Fruit fly (Drosophila melanogaster) whole organism, embryonic: ENCODE data around the gene CG32845.

ENCODE experiments used
- CG10321 ChIP-seq: fragments of 200-800 bp; sonication (Bioruptor generic); IDR thresholded peaks from 2 replicates; pipeline ENCODE4 v1.3.6; 2022; ENCODE audit warnings: missing biosample characterization, missing genetic modification characterization
- CG10565 ChIP-seq: fragments of 200-800 bp; sonication (Bioruptor generic); optimal IDR thresholded peaks from 3 replicates; lab custom pipeline; 2016; ENCODE audit warnings: missing biosample characterization, mild to moderate bottlenecking, missing genetic modification characterization
- CG10959 ChIP-seq: fragments of 200-800 bp; sonication (Bioruptor generic); IDR thresholded peaks from 2 replicates; pipeline ENCODE4 v1.3.6; 2022; ENCODE audit warnings: missing biosample characterization, missing genetic modification characterization
- CG12155 ChIP-seq: fragments of 200-800 bp; sonication (Bioruptor generic); optimal IDR thresholded peaks from 3 replicates; lab custom pipeline; 2016; ENCODE audit warnings: missing biosample characterization, missing genetic modification characterization
- CG12942 ChIP-seq: fragments of 200-800 bp; sonication (Bioruptor generic); optimal IDR thresholded peaks from 3 replicates; lab custom pipeline; 2016; ENCODE audit warnings: missing biosample characterization, missing genetic modification characterization
- CG13123 ChIP-seq: fragments of 200-800 bp; sonication (Bioruptor generic); optimal IDR thresholded peaks from 2 replicates; lab custom pipeline; 2016; ENCODE audit warnings: missing biosample characterization, missing genetic modification characterization
- CG15479 ChIP-seq: fragments of 200-800 bp; sonication (Bioruptor generic); optimal IDR thresholded peaks from 3 replicates; lab custom pipeline; 2019; ENCODE audit warnings: missing biosample characterization, mild to moderate bottlenecking, missing genetic modification characterization, moderate library complexity
- CG16813 ChIP-seq: fragments of 200-800 bp; sonication (Bioruptor generic); IDR thresholded peaks from 3 replicates; pipeline ENCODE4 v1.3.6; 2022; ENCODE audit warnings: missing biosample characterization, missing genetic modification characterization; ENCODE audit not compliant: partially characterized antibody
- CG17359 ChIP-seq: fragments of 200-800 bp; sonication (Bioruptor generic); optimal IDR thresholded peaks from 3 replicates; lab custom pipeline; 2018; ENCODE audit warnings: missing biosample characterization, mild to moderate bottlenecking, missing genetic modification characterization, moderate library complexity
- CG17361 ChIP-seq: fragments of 200-800 bp; sonication (Bioruptor generic); IDR thresholded peaks from 3 replicates; pipeline ENCODE4 v1.3.6; 2022; ENCODE audit warnings: missing biosample characterization, missing genetic modification characterization
- CG17568 ChIP-seq: fragments of 200-800 bp; sonication (Bioruptor generic); optimal IDR thresholded peaks from 2 replicates; lab custom pipeline; 2018; ENCODE audit warnings: missing biosample characterization, mild to moderate bottlenecking, missing genetic modification characterization, moderate library complexity
- CG2199 ChIP-seq: fragments of 200-800 bp; sonication (Bioruptor generic); IDR thresholded peaks from 3 replicates; pipeline ENCODE4 v1.3.6; 2022; ENCODE audit warnings: missing biosample characterization, missing genetic modification characterization
- CG2202 ChIP-seq: fragments of 200-800 bp; sonication (Bioruptor generic); optimal IDR thresholded peaks from 2 replicates; lab custom pipeline; 2018; ENCODE audit warnings: missing biosample characterization, mild to moderate bottlenecking, missing genetic modification characterization
- CG31365 ChIP-seq: fragments of 200-800 bp; sonication (Bioruptor generic); optimal IDR thresholded peaks from 2 replicates; lab custom pipeline; 2018; ENCODE audit warnings: missing biosample characterization, mild to moderate bottlenecking, missing genetic modification characterization
- CG31388 ChIP-seq: fragments of 200-800 bp; sonication (Bioruptor generic); optimal IDR thresholded peaks from 2 replicates; lab custom pipeline; 2016; ENCODE audit warnings: missing biosample characterization, missing genetic modification characterization
- CG6175 ChIP-seq: fragments of 200-800 bp; sonication (Bioruptor generic); IDR thresholded peaks from 3 replicates; pipeline ENCODE4 v1.3.6; 2022; ENCODE audit warnings: missing biosample characterization, missing genetic modification characterization
- CG6254 ChIP-seq: fragments of 200-800 bp; sonication (Bioruptor generic); optimal IDR thresholded peaks from 3 replicates; lab custom pipeline; 2017; ENCODE audit warnings: mild to moderate bottlenecking, missing biosample characterization, missing genetic modification reagents, missing genetic modification characterization
- CG6854 ChIP-seq: fragments of 200-800 bp; sonication (Bioruptor generic); optimal IDR thresholded peaks from 3 replicates; lab custom pipeline; 2017; ENCODE audit warnings: missing biosample characterization, mild to moderate bottlenecking, missing genetic modification characterization
- CG7928 ChIP-seq: fragments of 200-800 bp; sonication (Bioruptor generic); optimal IDR thresholded peaks from 2 replicates; lab custom pipeline; 2017; ENCODE audit warnings: missing biosample characterization, mild to moderate bottlenecking, missing genetic modification characterization
- CkIIα-i1 ChIP-seq: fragments of 200-800 bp; sonication (Bioruptor generic); IDR thresholded peaks from 2 replicates; pipeline ENCODE4 v1.3.6; 2022; ENCODE audit warnings: missing biosample characterization, missing genetic modification characterization
- HLHmδ ChIP-seq: fragments of 200-800 bp; sonication (Bioruptor generic); optimal IDR thresholded peaks from 2 replicates; lab custom pipeline; 2018; ENCODE audit warnings: missing biosample characterization, mild to moderate bottlenecking, missing genetic modification characterization, moderate library complexity
- Hmr ChIP-seq: fragments of 200-800 bp; sonication (Bioruptor generic); optimal IDR thresholded peaks from 3 replicates; lab custom pipeline; 2017; ENCODE audit warnings: mild to moderate bottlenecking, missing biosample characterization, missing genetic modification reagents, missing genetic modification characterization
- MBD-R2 ChIP-seq: fragments of 200-800 bp; sonication (Bioruptor generic); IDR thresholded peaks from 2 replicates; pipeline ENCODE4 v1.3.6; 2022; ENCODE audit warnings: missing biosample characterization, missing genetic modification characterization
- Med ChIP-seq: fragments of 200-800 bp; sonication (Bioruptor generic); peaks from one replicate; lab custom pipeline; 2016; ENCODE audit warnings: missing biosample characterization, missing genetic modification characterization, mild to moderate bottlenecking, inconsistent platforms, moderate library complexity
- Myb ChIP-seq: fragments of 200-800 bp; sonication (Bioruptor generic); optimal IDR thresholded peaks from 2 replicates; lab custom pipeline; 2016; ENCODE audit warnings: missing biosample characterization, missing genetic modification characterization
- ac ChIP-seq: fragments of 200-800 bp; sonication (Bioruptor generic); optimal IDR thresholded peaks from 3 replicates; lab custom pipeline; 2017; ENCODE audit warnings: missing biosample characterization, mild to moderate bottlenecking, missing genetic modification characterization
- amos ChIP-seq: fragments of 200-800 bp; sonication (Bioruptor generic); IDR thresholded peaks from 2 replicates; pipeline ENCODE4 v1.3.6; 2022; ENCODE audit warnings: missing biosample characterization, missing genetic modification characterization; ENCODE audit not compliant: partially characterized antibody
- ato ChIP-seq: fragments of 200-800 bp; sonication (Bioruptor generic); IDR thresholded peaks from 2 replicates; pipeline ENCODE4 v1.3.6; 2022; ENCODE audit warnings: missing biosample characterization, missing genetic modification characterization; ENCODE audit not compliant: partially characterized antibody
- eve ChIP-seq, 2 experiments: fragments of >200 bp; optimal IDR thresholded peaks; 2 replicates each; lab custom pipeline; 2017; ENCODE audit warnings: missing biosample characterization in 2 of 2, missing genetic modification characterization in 2 of 2
- ewg ChIP-seq: fragments of 200-800 bp; sonication (Bioruptor generic); optimal IDR thresholded peaks from 3 replicates; lab custom pipeline; 2017; ENCODE audit warnings: mild to moderate bottlenecking, missing biosample characterization, missing genetic modification reagents, missing genetic modification characterization
- gcm ChIP-seq: fragments of 200-800 bp; sonication (Bioruptor generic); optimal IDR thresholded peaks from 2 replicates; lab custom pipeline; 2019; ENCODE audit warnings: missing biosample characterization, mild to moderate bottlenecking, missing genetic modification characterization, moderate library complexity
- ham ChIP-seq: fragments of 200-800 bp; sonication (Bioruptor generic); IDR thresholded peaks from 2 replicates; pipeline ENCODE4 v1.3.6; 2022; ENCODE audit warnings: missing biosample characterization, missing genetic modification characterization
- kni ChIP-seq: fragments of 200-800 bp; sonication (Bioruptor generic); optimal IDR thresholded peaks from 3 replicates; lab custom pipeline; 2017; ENCODE audit warnings: mild to moderate bottlenecking, missing biosample characterization, missing genetic modification reagents, missing genetic modification characterization
- lov ChIP-seq, 2 experiments: fragments of 200-800 bp in 1 of 2; fragments of >200 bp in 1 of 2; sonication (Bioruptor generic) in 1 of 2; IDR thresholded peaks in 1 of 2; optimal IDR thresholded peaks in 1 of 2; 2 replicates in 1 of 2; 3 replicates in 1 of 2; pipeline versions ENCODE4 v1.3.6 to Lab custom; 2017 to 2022; ENCODE audit warnings: missing biosample characterization in 1 of 2, missing genetic modification characterization in 1 of 2
- mirr ChIP-seq: fragments of 200-800 bp; sonication (Bioruptor generic); optimal IDR thresholded peaks from 3 replicates; lab custom pipeline; 2018; ENCODE audit warnings: missing biosample characterization, mild to moderate bottlenecking, missing genetic modification characterization
- nerfin-1 ChIP-seq: fragments of 200-800 bp; sonication (Bioruptor generic); optimal IDR thresholded peaks from 3 replicates; lab custom pipeline; 2019; ENCODE audit warnings: missing biosample characterization, mild to moderate bottlenecking, missing genetic modification characterization, moderate library complexity
- nmo ChIP-seq: fragments of 200-800 bp; sonication (Bioruptor generic); optimal IDR thresholded peaks from 2 replicates; lab custom pipeline; 2018; ENCODE audit warnings: missing biosample characterization, mild to moderate bottlenecking, missing genetic modification characterization, moderate library complexity
- pb ChIP-seq: fragments of 200-800 bp; sonication (Bioruptor generic); optimal IDR thresholded peaks from 3 replicates; lab custom pipeline; 2016; ENCODE audit warnings: missing biosample characterization, missing genetic modification characterization
- prd ChIP-seq, 3 experiments: fragments of >200 bp in 2 of 3; fragments of 200-800 bp in 1 of 3; sonication (Bioruptor generic) in 1 of 3; optimal IDR thresholded peaks in 2 of 3; IDR thresholded peaks in 1 of 3; 2 replicates in 2 of 3; 3 replicates in 1 of 3; pipeline versions ENCODE4 v1.3.6 to Lab custom; 2017 to 2022; ENCODE audit warnings: missing biosample characterization in 1 of 3, missing genetic modification characterization in 1 of 3
- pros ChIP-seq: fragments of 200-800 bp; sonication (Bioruptor generic); optimal IDR thresholded peaks from 3 replicates; lab custom pipeline; 2019; ENCODE audit warnings: missing biosample characterization, mild to moderate bottlenecking, missing genetic modification characterization, moderate library complexity
- ranshi ChIP-seq: fragments of 200-800 bp; sonication (Bioruptor generic); IDR thresholded peaks from 2 replicates; pipeline ENCODE4 v1.3.6; 2022; ENCODE audit warnings: missing biosample characterization, missing genetic modification characterization
- sens ChIP-seq: fragments of 200-800 bp; sonication (Bioruptor generic); peaks from one replicate; lab custom pipeline; 2016; ENCODE audit warnings: missing biosample characterization, missing genetic modification characterization
- sug ChIP-seq: fragments of 200-800 bp; optimal IDR thresholded peaks from 2 replicates; lab custom pipeline; 2019; ENCODE audit warnings: missing biosample characterization, mild to moderate bottlenecking, missing genetic modification characterization, moderate library complexity
- tll ChIP-seq, 2 experiments: fragments of 200-800 bp in 1 of 2; fragments of >200 bp in 1 of 2; sonication (Bioruptor generic) in 1 of 2; optimal IDR thresholded peaks; 2 replicates each; lab custom pipeline; 2017 to 2019; ENCODE audit warnings: missing biosample characterization in 2 of 2, missing genetic modification characterization in 2 of 2, mild to moderate bottlenecking in 1 of 2, moderate library complexity in 1 of 2
- twi ChIP-seq: fragments of 200-800 bp; optimal IDR thresholded peaks from 2 replicates; lab custom pipeline; 2019; ENCODE audit warnings: missing biosample characterization, mild to moderate bottlenecking, missing genetic modification characterization, moderate library complexity
- yki ChIP-seq: fragments of >200 bp; optimal IDR thresholded peaks from 3 replicates; lab custom pipeline; 2018

CG32845 gene

dm6 chr3L:273291-273690, at the start of gene CG32845:
CG32845 (minus strand) TSS chr3L:273391.
- TF ChIP-seq Med (GFP tag; lab: Kevin White, UChicago) (peak; percentile 0), CG6854 (GFP tag; lab: Kevin White, UChicago) (no peak)

dm6 chr3L:321495-321894, 48.3 kb upstream of the CG32845 start:
- peak; percentile 46 for TF ChIP-seq ewg
- TF ChIP-seq CG2202 (tag; lab: Kevin White, UChicago), result no peak
- TF ChIP-seq CkIIα-i1 (GFP tag; lab: Robert Waterston, UW), result no peak
- TF ChIP-seq amos (GFP tag; lab: Robert Waterston, UW), result peak; percentile 25; the same call in 1 of the 2 replicates
- no peak for TF ChIP-seq pb (GFP tag; lab: Kevin White, UChicago)
- 0 out of 3 replicates have a peak, but pooled peaks have one; percentile 30 for TF ChIP-seq CG2199 (GFP tag; lab: Robert Waterston, UW)
- no peak for TF ChIP-seq eve (GFP tag; optimal IDR thresholded peaks at IDR 0.05; lab: Kevin White, UChicago)
- no peak for TF ChIP-seq ato (GFP tag; lab: Robert Waterston, UW)
- no peak for TF ChIP-seq ham (GFP tag; lab: Robert Waterston, UW)
- no peak for TF ChIP-seq CG13123
- peak; percentile 66 for TF ChIP-seq HLHmδ (GFP tag; lab: Kevin White, UChicago)
- TF ChIP-seq tll (GFP tag; optimal IDR thresholded peaks at IDR 0.05; lab: Kevin White, UChicago), result peak in 1 of 2 experiments; percentile 93
- TF ChIP-seq mirr (GFP tag; lab: Kevin White, UChicago), result no peak
- TF ChIP-seq CG12942 (GFP tag; lab: Kevin White, UChicago), result no peak
- TF ChIP-seq kni (GFP tag; lab: Kevin White, UChicago), result peak; percentile 32
- TF ChIP-seq twi (tag; lab: Kevin White, UChicago), result peak; percentile 58
- no peak for TF ChIP-seq CG6175 (GFP tag; lab: Robert Waterston, UW)
- peak; percentile 41 for TF ChIP-seq ac (GFP tag; lab: Kevin White, UChicago)
- peak; percentile 13 for TF ChIP-seq gcm (GFP tag; lab: Kevin White, UChicago)
- TF ChIP-seq CG15479, result no peak
- TF ChIP-seq ranshi (GFP tag; lab: Robert Waterston, UW), result no peak
- TF ChIP-seq CG10321, result no peak
- no peak for TF ChIP-seq Myb (GFP tag; lab: Kevin White, UChicago)
- peak; percentile 58 for TF ChIP-seq pros (GFP tag; lab: Kevin White, UChicago)
- TF ChIP-seq nerfin-1 (tag; lab: Kevin White, UChicago), result peak; percentile 33
- peak; percentile 85 for TF ChIP-seq CG6254

dm6 chr3L:320798-321197, 47.6 kb upstream of the CG32845 start:
- no peak for TF ChIP-seq CG10565
- TF ChIP-seq HLHmδ (GFP tag; lab: Kevin White, UChicago), result peak; percentile 30
- TF ChIP-seq CG10959 (GFP tag; lab: Robert Waterston, UW), result no peak
- TF ChIP-seq sens, result peak; percentile 74
- TF ChIP-seq yki (lab: Kevin White, UChicago), result no peak
- TF ChIP-seq twi (tag; lab: Kevin White, UChicago), result peak; percentile 98

- TF ChIP-seq Myb (GFP tag; lab: Kevin White, UChicago) (peak; percentile 65), CG12155 (GFP tag; lab: Kevin White, UChicago) (no peak), CG17359 (tag; lab: Kevin White, UChicago) (no peak), sug (no peak), nmo (GFP tag; lab: Kevin White, UChicago) (no peak), CG31365 (tag; lab: Kevin White, UChicago) (no peak), prd (optimal IDR thresholded peaks at IDR 0.05; lab: Kevin White, UChicago) (no peak), prd (GFP tag; IDR thresholded peaks at IDR 0.05; lab: Robert Waterston, UW) (no peak), CG17361 (no peak), CG17568 (GFP tag; lab: Kevin White, UChicago) (no peak), ewg (no peak), CG7928 (no peak), Hmr (GFP tag; lab: Kevin White, UChicago) (no peak), CG31388 (GFP tag; lab: Kevin White, UChicago) (no peak), MBD-R2 (GFP tag; lab: Robert Waterston, UW) (no peak), CG16813 (GFP tag; lab: Robert Waterston, UW) (no peak), lov (optimal IDR thresholded peaks at IDR 0.05; lab: Kevin White, UChicago) (no peak), lov (GFP tag; IDR thresholded peaks at IDR 0.05; lab: Robert Waterston, UW) (no peak)
Measured at dm6 chr3L:320010-320337, 46.8 kb upstream of the CG32845 start.
